Fruit fly (Drosophila melanogaster): Measurements from ENCODE around the gene CG13367.

DNA sequence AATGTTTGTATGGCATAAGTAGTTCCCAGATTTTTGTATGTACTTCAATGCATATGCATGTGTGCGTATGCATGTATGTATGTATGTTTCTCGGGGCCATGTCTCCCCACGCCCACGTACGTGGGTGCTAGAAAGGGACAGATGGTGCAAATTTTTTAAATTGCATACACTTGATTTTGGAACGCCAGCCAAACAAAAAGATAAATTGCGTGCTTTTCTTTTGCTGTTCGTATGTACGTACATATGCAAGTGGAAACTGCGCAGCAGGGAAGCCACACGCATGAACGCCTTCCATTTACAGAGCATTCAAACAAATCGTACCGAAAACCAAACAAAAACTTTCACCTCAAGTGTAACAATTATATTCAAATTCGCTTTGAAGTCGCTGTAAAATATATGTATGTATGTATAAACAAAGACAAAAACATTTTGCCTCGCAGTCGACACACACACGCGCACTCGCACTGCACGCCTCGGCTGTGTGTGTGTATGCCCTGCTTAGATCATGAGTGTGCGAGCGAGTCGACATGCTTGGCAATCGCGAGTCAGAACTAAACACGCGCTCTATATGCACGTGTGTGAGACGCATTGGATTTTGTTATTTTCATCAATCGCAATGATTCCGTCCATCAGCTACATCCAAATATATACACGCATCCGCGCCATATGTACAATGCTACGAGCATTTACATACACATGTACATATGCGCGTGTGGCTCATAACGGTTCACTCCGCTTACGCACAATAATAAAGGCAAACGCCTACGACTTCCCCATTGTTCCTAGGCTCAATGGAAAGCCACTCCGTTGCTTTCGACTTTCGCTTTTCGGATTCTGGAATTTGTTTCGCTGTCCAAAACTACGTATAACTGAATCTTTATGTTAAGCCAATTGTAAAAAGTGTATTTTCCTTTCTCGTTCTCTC lies 7.7 kb upstream of the CG13367 start:
- TF ChIP-seq sage (GFP tag; optimal IDR thresholded peaks at IDR 0.05) (no peak), psq (GFP tag; optimal IDR thresholded peaks at IDR 0.05) (no peak)

Measured in whole organism, wandering third instar larva.